Worm (Caenorhabditis elegans) whole organism, young adult: ENCODE results near the gene hst-3.2.

Experiments used
- B0261.1 ChIP-seq: sonication (generic microtip); optimal IDR thresholded peaks from 2 replicates; lab custom pipeline; 2016; ENCODE audit warnings: mild to moderate bottlenecking, missing genetic modification characterization, moderate library complexity, missing compliant biosample characterization
- B0336.3 ChIP-seq: fragments of 200-800 bp; sonication (Bioruptor generic); IDR thresholded peaks from 2 replicates; pipeline ENCODE4 v1.3.6; 2022; ENCODE audit warnings: missing genetic modification characterization, missing compliant biosample characterization
- C06A6.2 ChIP-seq: fragments of 200-800 bp; sonication (Bioruptor generic); conservative IDR thresholded peaks from 2 replicates; pipeline ENCODE4 v1.3.6; 2022; ENCODE audit warnings: missing genetic modification characterization, missing compliant biosample characterization
- F23B12.7 ChIP-seq: sonication (generic microtip); optimal IDR thresholded peaks from 2 replicates; lab custom pipeline; 2017; ENCODE audit warnings: missing genetic modification characterization, mild to moderate bottlenecking, missing compliant biosample characterization, antibody characterized with exemption, moderate library complexity; ENCODE audit not compliant: insufficient read depth
- F55B11.4 ChIP-seq: sonication (generic microtip); optimal IDR thresholded peaks from 2 replicates; lab custom pipeline; 2016; ENCODE audit warnings: missing compliant biosample characterization, missing genetic modification characterization, borderline replicate concordance; ENCODE audit not compliant: insufficient read depth
- K11D2.4 ChIP-seq: fragments of 200-800 bp; sonication (Bioruptor generic); IDR thresholded peaks from 2 replicates; pipeline ENCODE4 v1.3.6; 2022; ENCODE audit warnings: missing genetic modification reagents, missing genetic modification characterization, missing compliant biosample characterization
- Y56A3A.18 ChIP-seq: fragments of 200-800 bp; sonication (Bioruptor generic); IDR thresholded peaks from 2 replicates; pipeline ENCODE4 v1.3.6; 2022; ENCODE audit warnings: missing genetic modification reagents, missing genetic modification characterization, missing compliant biosample characterization
- ZK185.1 ChIP-seq: sonication (generic microtip); optimal IDR thresholded peaks from 2 replicates; lab custom pipeline; 2016; ENCODE audit warnings: mild to moderate bottlenecking, missing genetic modification characterization, missing compliant biosample characterization; ENCODE audit not compliant: poor library complexity, severe bottlenecking
- ama-1 ChIP-seq, 3 experiments: fragments of 150-350 bp in 1 of 3; sonication (generic microtip) in 2 of 3; optimal IDR thresholded peaks; 2 replicates each; lab custom pipeline; 2014 to 2018; ENCODE audit warnings: missing biosample characterization in 2 of 3, missing genetic modification characterization in 2 of 3, missing genetic modification reagents in 2 of 3
- atf-7 ChIP-seq: sonication (generic microtip); optimal IDR thresholded peaks from 2 replicates; lab custom pipeline; 2017; ENCODE audit warnings: mild to moderate bottlenecking, missing genetic modification characterization, missing compliant biosample characterization
- attf-5 ChIP-seq: fragments of 200-800 bp; sonication (Bioruptor generic); optimal IDR thresholded peaks from 2 replicates; lab custom pipeline; 2018; ENCODE audit warnings: mild to moderate bottlenecking, missing genetic modification characterization, missing compliant biosample characterization
- bed-2 ChIP-seq: fragments of 200-800 bp; sonication (Bioruptor generic); IDR thresholded peaks from 2 replicates; pipeline ENCODE4 v1.3.6; 2022; ENCODE audit warnings: missing genetic modification reagents, missing genetic modification characterization, missing compliant biosample characterization
- cebp-1 ChIP-seq, 2 experiments: fragments of 200-800 bp in 1 of 2; sonication (Bioruptor generic) in 1 of 2; sonication (generic microtip) in 1 of 2; IDR thresholded peaks in 1 of 2; optimal IDR thresholded peaks in 1 of 2; 2 replicates each; pipeline versions ENCODE4 v1.3.6 to Lab custom; 2017 to 2022; ENCODE audit warnings: missing compliant biosample characterization in 2 of 2, missing genetic modification characterization in 2 of 2, mild to moderate bottlenecking in 1 of 2, missing genetic modification reagents in 1 of 2, moderate library complexity in 1 of 2
- efl-1 ChIP-seq: fragments of 150-350 bp; optimal IDR thresholded peaks from 2 replicates; lab custom pipeline; 2014; ENCODE audit warnings: missing biosample characterization, missing genetic modification reagents, missing genetic modification characterization
- egl-18 ChIP-seq: fragments of 200-800 bp; sonication (Bioruptor generic); IDR thresholded peaks from 2 replicates; pipeline ENCODE4 v1.3.6; 2022; ENCODE audit warnings: missing genetic modification reagents, missing genetic modification characterization, missing compliant biosample characterization
- egl-44 ChIP-seq: fragments of 200-800 bp; sonication (Bioruptor generic); IDR thresholded peaks from 2 replicates; pipeline ENCODE4 v1.3.6; 2022; ENCODE audit warnings: missing genetic modification reagents, missing genetic modification characterization, missing compliant biosample characterization
- egrh-3 ChIP-seq: fragments of 200-800 bp; sonication (Bioruptor generic); IDR thresholded peaks from 2 replicates; pipeline ENCODE4 v1.3.6; 2022; ENCODE audit warnings: missing genetic modification reagents, missing genetic modification characterization, missing compliant biosample characterization
- ekl-4 ChIP-seq: fragments of 200-800 bp; sonication (Bioruptor generic); IDR thresholded peaks from 2 replicates; pipeline ENCODE4 v1.3.6; 2022; ENCODE audit warnings: missing genetic modification reagents, missing genetic modification characterization, missing compliant biosample characterization
- gei-17 ChIP-seq: fragments of 200-800 bp; sonication (Bioruptor generic); optimal IDR thresholded peaks from 2 replicates; lab custom pipeline; 2018; ENCODE audit warnings: mild to moderate bottlenecking, missing genetic modification characterization, missing compliant biosample characterization
- him-1 ChIP-seq: sonication (generic microtip); optimal IDR thresholded peaks from 2 replicates; lab custom pipeline; 2016; ENCODE audit warnings: missing genotype, missing genetic modification reagents, missing genetic modification characterization, missing compliant biosample characterization
- hlh-12 ChIP-seq: sonication (generic microtip); optimal IDR thresholded peaks from 2 replicates; lab custom pipeline; 2016; ENCODE audit warnings: missing genetic modification characterization, missing compliant biosample characterization
- lag-1 ChIP-seq: fragments of 200-800 bp; sonication (Bioruptor generic); IDR thresholded peaks from 2 replicates; pipeline ENCODE4 v1.3.6; 2022; ENCODE audit warnings: missing genetic modification reagents, missing genetic modification characterization, missing compliant biosample characterization
- lin-26 ChIP-seq: fragments of 200-800 bp; sonication (Bioruptor generic); IDR thresholded peaks from 2 replicates; pipeline ENCODE4 v1.3.6; 2022; ENCODE audit warnings: missing genetic modification reagents, missing genetic modification characterization, missing compliant biosample characterization
- mes-4 ChIP-seq: sonication (generic microtip); optimal IDR thresholded peaks from 2 replicates; lab custom pipeline; 2016; ENCODE audit warnings: missing genotype, missing genetic modification characterization, missing compliant biosample characterization
- mxl-1 ChIP-seq: sonication (generic microtip); optimal IDR thresholded peaks from 2 replicates; lab custom pipeline; 2016; ENCODE audit warnings: missing genetic modification characterization, missing compliant biosample characterization
- nfya-1 ChIP-seq: sonication (generic microtip); optimal IDR thresholded peaks from 2 replicates; lab custom pipeline; 2017; ENCODE audit warnings: antibody characterized with exemption, missing compliant biosample characterization, missing genetic modification characterization, borderline replicate concordance; ENCODE audit not compliant: insufficient read depth
- nfya-2 ChIP-seq: fragments of 200-800 bp; sonication (Bioruptor generic); IDR thresholded peaks from 2 replicates; pipeline ENCODE4 v1.3.6; 2022; ENCODE audit warnings: missing genetic modification reagents, missing genetic modification characterization, missing compliant biosample characterization
- nhr-27 ChIP-seq: fragments of 200-800 bp; sonication (Bioruptor generic); optimal IDR thresholded peaks from 2 replicates; lab custom pipeline; 2018; ENCODE audit warnings: mild to moderate bottlenecking, missing genetic modification characterization, moderate library complexity, missing compliant biosample characterization
- rcor-1 ChIP-seq: fragments of 200-800 bp; sonication (Bioruptor generic); IDR thresholded peaks from 2 replicates; pipeline ENCODE4 v1.3.6; 2022; ENCODE audit warnings: missing genetic modification reagents, missing genetic modification characterization, missing compliant biosample characterization
- somi-1 ChIP-seq: fragments of 200-800 bp; sonication (Bioruptor generic); optimal IDR thresholded peaks from 2 replicates; lab custom pipeline; 2018; ENCODE audit warnings: mild to moderate bottlenecking, missing genetic modification characterization, missing compliant biosample characterization
- zfh-2 ChIP-seq: fragments of 200-800 bp; sonication (Bioruptor generic); conservative IDR thresholded peaks from 2 replicates; pipeline ENCODE4 v1.3.6; 2022; ENCODE audit warnings: missing genetic modification reagents, missing genetic modification characterization, missing compliant biosample characterization
- ztf-26 ChIP-seq: sonication (generic microtip); optimal IDR thresholded peaks from 2 replicates; lab custom pipeline; 2017; ENCODE audit warnings: missing genetic modification characterization, missing compliant biosample characterization
- ztf-3 ChIP-seq: fragments of 200-800 bp; sonication (Bioruptor generic); optimal IDR thresholded peaks from 2 replicates; lab custom pipeline; 2018; ENCODE audit warnings: mild to moderate bottlenecking, missing genetic modification characterization, missing compliant biosample characterization
- ztf-6 ChIP-seq: fragments of 200-800 bp; sonication (Bioruptor generic); IDR thresholded peaks from 2 replicates; pipeline ENCODE4 v1.3.6; 2022; ENCODE audit warnings: missing genetic modification reagents, missing genetic modification characterization, missing compliant biosample characterization

Gene hst-3.2

ce11 chrX:2891141-2891739, 32.5 kb downstream of the hst-3.2 start, which contains the start of gene B0410.3 (continued):
- no peak for TF ChIP-seq ekl-4 (GFP tag; lab: Robert Waterston, UW)
- TF ChIP-seq, all 124 proteins: peak for 7

- TF ChIP-seq ztf-26 (tag; lab: Kevin White, UChicago), result peak; percentile 20
- TF ChIP-seq somi-1 (GFP tag; lab: Kevin White, UChicago), result peak; percentile 15
- peak; percentile 16; the same call in 1 of the 2 replicates for TF ChIP-seq K11D2.4 (GFP tag; lab: Robert Waterston, UW)
- no peak for TF ChIP-seq B0336.3 (GFP tag; lab: Robert Waterston, UW)
- 0 out of 2 replicates have a peak, but pooled peaks have one; percentile 38 for TF ChIP-seq lin-26 (GFP tag; lab: Robert Waterston, UW)
- TF ChIP-seq ZK185.1, result peak; percentile 19
- 0 out of 2 replicates have a peak, but pooled peaks have one; percentile 24 for TF ChIP-seq Y56A3A.18 (GFP tag; lab: Robert Waterston, UW)
- TF ChIP-seq him-1 (tag; lab: Kevin White, UChicago), result no peak
- TF ChIP-seq C06A6.2 (GFP tag; lab: Robert Waterston, UW), result no peak
- TF ChIP-seq egrh-3, result no peak
- TF ChIP-seq egl-44, result no peak
- peak; percentile 64 for TF ChIP-seq ama-1 (optimal IDR thresholded peaks at IDR 0.05; lab: Kevin White, UChicago)
- no peak for TF ChIP-seq ama-1 (GFP tag; optimal IDR thresholded peaks at IDR 0.05; lab: Kevin White, UChicago)
These were observed 33.6 kb downstream of the hst-3.2 start for ce11 chrX:2890041-2890650.

- TF ChIP-seq zfh-2 (GFP tag; lab: Robert Waterston, UW), result peak; percentile 82
- TF ChIP-seq Y56A3A.18 (GFP tag; lab: Robert Waterston, UW), result peak; percentile 55; the same call in 1 of the 2 replicates
- TF ChIP-seq atf-7 (tag; lab: Kevin White, UChicago), result no peak
- TF ChIP-seq nfya-1 (tag; lab: Kevin White, UChicago), result no peak
- TF ChIP-seq ztf-6 (GFP tag; lab: Robert Waterston, UW), result 0 out of 2 replicates have a peak, but pooled peaks have one; percentile 41
- no peak for TF ChIP-seq rcor-1
These were observed 38.4 kb downstream of the hst-3.2 start, which contains the start of gene vang-1 for ce11 chrX:2885318-2885908. Gene vang-1, plus strand, starts transcription at chrX:2885858.

- TF ChIP-seq F55B11.4, result no peak
- 0 out of 2 replicates have a peak, but pooled peaks have one; percentile 48 for TF ChIP-seq lag-1 (GFP tag; lab: Robert Waterston, UW)
- TF ChIP-seq attf-5, result no peak
- TF ChIP-seq egl-18, result no peak
- TF ChIP-seq F23B12.7, result no peak
- TF ChIP-seq egrh-3, result peak; percentile 60; the same call in 1 of the 2 replicates
- TF ChIP-seq bed-2 (GFP tag; lab: Robert Waterston, UW), result 0 out of 2 replicates have a peak, but pooled peaks have one; percentile 51
- no peak for TF ChIP-seq him-1 (tag; lab: Kevin White, UChicago)
- peak; percentile 81 for TF ChIP-seq zfh-2 (GFP tag; lab: Robert Waterston, UW)
- TF ChIP-seq egl-44, result 0 out of 2 replicates have a peak, but pooled peaks have one; percentile 15
- no peak for TF ChIP-seq mxl-1
These were observed 44.1 kb downstream of the hst-3.2 start, which contains the start of gene F53B3.5 for ce11 chrX:2879529-2880265. Gene F53B3.5, minus strand, starts transcription at chrX:2879579.

ce11 chrX:2877433-2877832, 46.4 kb downstream of the hst-3.2 start:
- no peak for TF ChIP-seq mes-4 (tag; lab: Kevin White, UChicago)
- no peak for TF ChIP-seq gei-17 (GFP tag; lab: Kevin White, UChicago)
- no peak for TF ChIP-seq nhr-27 (tag; lab: Kevin White, UChicago)
- TF ChIP-seq ztf-3 (GFP tag; lab: Kevin White, UChicago), result no peak
- no peak for TF ChIP-seq F23B12.7
- TF ChIP-seq B0261.1 (tag; lab: Kevin White, UChicago), result no peak
- no peak for TF ChIP-seq nfya-2 (GFP tag; lab: Robert Waterston, UW)
- no peak for TF ChIP-seq cebp-1 (GFP tag; IDR thresholded peaks at IDR 0.05; lab: Robert Waterston, UW)
- TF ChIP-seq cebp-1 (tag; optimal IDR thresholded peaks at IDR 0.05; lab: Kevin White, UChicago), result no peak
- no peak for TF ChIP-seq K11D2.4 (GFP tag; lab: Robert Waterston, UW)
- no peak for TF ChIP-seq efl-1 (GFP tag; lab: Kevin White, UChicago)
- TF ChIP-seq hlh-12 (tag; lab: Kevin White, UChicago), result no peak
